Fruit fly (Drosophila melanogaster): Measurements from ENCODE around the gene CG13014.

dm6 chrX:16596250-16596793, 8.6 kb downstream of the CG13014 start:
- TF ChIP-seq CG10147 (GFP tag; optimal IDR thresholded peaks at IDR 0.05): no peak
- no peak for TF ChIP-seq YL-1 (GFP tag; optimal IDR thresholded peaks at IDR 0.05)
- no peak for TF ChIP-seq CG13624 (GFP tag; optimal IDR thresholded peaks at IDR 0.05)

Data from whole organism, embryonic.